Worm (Caenorhabditis elegans) whole organism, L4 larva: Measurements from ENCODE around the gene skr-16.

Experiments used
- D1046.2 ChIP-seq: fragments of 200-800 bp; sonication (Bioruptor generic); IDR thresholded peaks from 2 replicates; pipeline ENCODE4 v1.3.6; 2022; ENCODE audit warnings: missing genetic modification characterization, missing compliant biosample characterization
- R02D3.7 ChIP-seq: fragments of 150-350 bp; sonication (generic microtip); optimal IDR thresholded peaks from 3 replicates; lab custom pipeline; 2014; ENCODE audit warnings: missing biosample characterization, missing genetic modification characterization
- Y75B8A.6 ChIP-seq: fragments of 200-800 bp; sonication (Bioruptor generic); IDR thresholded peaks from 2 replicates; pipeline ENCODE4 v1.3.6; 2022; ENCODE audit warnings: missing genetic modification reagents, missing genetic modification characterization, missing compliant biosample characterization
- ceh-20 ChIP-seq: fragments of 200-800 bp; sonication (Bioruptor generic); IDR thresholded peaks from 2 replicates; pipeline ENCODE4 v1.3.6; 2022; ENCODE audit warnings: missing genetic modification reagents, missing genetic modification characterization, missing compliant biosample characterization
- ceh-28 ChIP-seq: fragments of 150-350 bp; optimal IDR thresholded peaks from 2 replicates; lab custom pipeline; 2014; ENCODE audit warnings: missing biosample characterization, missing genetic modification reagents, missing genetic modification characterization
- dmd-6 ChIP-seq: fragments of 200-800 bp; sonication (Bioruptor generic); IDR thresholded peaks from 2 replicates; pipeline ENCODE4 v1.3.6; 2022; ENCODE audit warnings: missing genetic modification reagents, missing genetic modification characterization, missing compliant biosample characterization
- dpl-1 ChIP-seq: fragments of 150-350 bp; optimal IDR thresholded peaks from 2 replicates; lab custom pipeline; 2014; ENCODE audit warnings: missing biosample characterization, missing genetic modification reagents, missing genetic modification characterization
- fkh-10 ChIP-seq: fragments of 150-350 bp; optimal IDR thresholded peaks from 2 replicates; lab custom pipeline; 2014; ENCODE audit warnings: missing biosample characterization, missing genetic modification reagents, missing genetic modification characterization
- fos-1 ChIP-seq: fragments of 150-350 bp; optimal IDR thresholded peaks from 2 replicates; lab custom pipeline; 2014; ENCODE audit warnings: missing biosample characterization, missing genetic modification characterization
- lin-1 ChIP-seq: fragments of 200-800 bp; sonication (Bioruptor generic); IDR thresholded peaks from 2 replicates; pipeline ENCODE4 v1.3.6; 2022; ENCODE audit warnings: missing genetic modification reagents, missing genetic modification characterization, missing compliant biosample characterization
- nhr-111 ChIP-seq: fragments of 200-800 bp; sonication (Bioruptor generic); optimal IDR thresholded peaks from 2 replicates; lab custom pipeline; 2018; ENCODE audit warnings: mild to moderate bottlenecking, missing genetic modification characterization, missing compliant biosample characterization
- pha-4 ChIP-seq, 2 experiments: fragments of 150-350 bp in 1 of 2; fragments of 200-800 bp in 1 of 2; sonication (Bioruptor generic) in 1 of 2; IDR thresholded peaks in 1 of 2; optimal IDR thresholded peaks in 1 of 2; 2 replicates each; pipeline versions ENCODE4 v1.3.6 to Lab custom; 2014 to 2022; ENCODE audit warnings: missing genetic modification characterization in 2 of 2, missing genetic modification reagents in 2 of 2, missing biosample characterization in 1 of 2, missing compliant biosample characterization in 1 of 2
- pqm-1 ChIP-seq: sonication (generic microtip); optimal IDR thresholded peaks from 2 replicates; lab custom pipeline; 2017; ENCODE audit warnings: missing biosample characterization, missing genetic modification characterization

- TF ChIP-seq pqm-1 (tag; lab: Kevin White, UChicago) = no peak
- no peak for TF ChIP-seq D1046.2 (GFP tag; lab: Robert Waterston, UW)
- no peak for TF ChIP-seq dpl-1 (GFP tag; lab: Kevin White, UChicago)
- no peak for TF ChIP-seq ceh-20 (GFP tag; lab: Robert Waterston, UW)
- no peak for TF ChIP-seq R02D3.7 (tag; lab: Kevin White, UChicago)
- TF ChIP-seq nhr-111 (GFP tag; lab: Kevin White, UChicago) = no peak
- no peak for TF ChIP-seq lin-1 (GFP tag; lab: Robert Waterston, UW)
- TF ChIP-seq fos-1 = no peak
- TF ChIP-seq Y75B8A.6 (GFP tag; lab: Robert Waterston, UW) = no peak
- TF ChIP-seq fkh-10 = no peak
- TF ChIP-seq dmd-6 = no peak
- TF ChIP-seq ceh-28 (tag; lab: Kevin White, UChicago) = no peak
- no peak for TF ChIP-seq pha-4 (GFP tag; IDR thresholded peaks at IDR 0.05; lab: Robert Waterston, UW)
- no peak for TF ChIP-seq pha-4 (tag; optimal IDR thresholded peaks at IDR 0.05; lab: Kevin White, UChicago)
These were observed 28.3 kb downstream of the skr-16 start, which contains the start of gene unc-8 for ce11 chrIV:7196853-7197252.
